Worm (Caenorhabditis elegans) whole organism, young adult: Measurements from ENCODE around the gene rde-4.

ENCODE experiments used
- B0019.2 ChIP-seq: fragments of 200-800 bp; sonication (Bioruptor generic); conservative IDR thresholded peaks from 2 replicates; pipeline ENCODE4 v1.3.6; 2022; ENCODE audit warnings: missing genetic modification reagents, missing genetic modification characterization, missing compliant biosample characterization
- C06A6.2 ChIP-seq: fragments of 200-800 bp; sonication (Bioruptor generic); conservative IDR thresholded peaks from 2 replicates; pipeline ENCODE4 v1.3.6; 2022; ENCODE audit warnings: missing genetic modification characterization, missing compliant biosample characterization
- F10E7.11 ChIP-seq: sonication (generic microtip); optimal IDR thresholded peaks from 2 replicates; lab custom pipeline; 2017; ENCODE audit warnings: mild to moderate bottlenecking, missing genetic modification characterization, moderate library complexity, missing compliant biosample characterization
- F33H1.4 ChIP-seq: fragments of 200-800 bp; sonication (Bioruptor generic); IDR thresholded peaks from 2 replicates; pipeline ENCODE4 v1.3.6; 2022; ENCODE audit warnings: missing genetic modification reagents, missing genetic modification characterization, missing compliant biosample characterization
- F39B2.1 ChIP-seq: fragments of 200-800 bp; sonication (Bioruptor generic); IDR thresholded peaks from 2 replicates; pipeline ENCODE4 v1.3.6; 2022; ENCODE audit warnings: missing genetic modification reagents, missing genetic modification characterization, missing compliant biosample characterization
- Y53G8AR.9 ChIP-seq: fragments of 200-800 bp; sonication (Bioruptor generic); conservative IDR thresholded peaks from 2 replicates; pipeline ENCODE4 v1.3.6; 2022; ENCODE audit warnings: missing genetic modification reagents, missing genetic modification characterization, missing compliant biosample characterization
- Y67H2A.10 ChIP-seq: fragments of 200-800 bp; sonication (Bioruptor generic); conservative IDR thresholded peaks from 2 replicates; pipeline ENCODE4 v1.3.6; 2022; ENCODE audit warnings: missing genetic modification reagents, missing genetic modification characterization, missing compliant biosample characterization
- Y95B8A.8 ChIP-seq: fragments of 200-800 bp; sonication (Bioruptor generic); IDR thresholded peaks from 2 replicates; pipeline ENCODE4 v1.3.6; 2022; ENCODE audit warnings: missing genetic modification reagents, missing genetic modification characterization, missing compliant biosample characterization
- ama-1 ChIP-seq, 3 experiments: fragments of 150-350 bp in 1 of 3; sonication (generic microtip) in 2 of 3; optimal IDR thresholded peaks; 2 replicates each; lab custom pipeline; 2014 to 2018; ENCODE audit warnings: missing biosample characterization in 2 of 3, missing genetic modification characterization in 2 of 3, missing genetic modification reagents in 2 of 3
- athp-1 ChIP-seq: sonication (generic microtip); optimal IDR thresholded peaks from 2 replicates; lab custom pipeline; 2017; ENCODE audit warnings: mild to moderate bottlenecking, missing genetic modification characterization, missing compliant biosample characterization
- attf-3 ChIP-seq: fragments of 200-800 bp; sonication (Bioruptor generic); conservative IDR thresholded peaks from 2 replicates; pipeline ENCODE4 v1.3.6; 2022; ENCODE audit warnings: missing genetic modification reagents, missing genetic modification characterization, missing compliant biosample characterization
- attf-5 ChIP-seq: fragments of 200-800 bp; sonication (Bioruptor generic); optimal IDR thresholded peaks from 2 replicates; lab custom pipeline; 2018; ENCODE audit warnings: mild to moderate bottlenecking, missing genetic modification characterization, missing compliant biosample characterization
- ceh-100 ChIP-seq: fragments of 200-800 bp; sonication (Bioruptor generic); IDR thresholded peaks from 2 replicates; pipeline ENCODE4 v1.3.6; 2022; ENCODE audit warnings: missing genetic modification reagents, missing genetic modification characterization, missing compliant biosample characterization
- ceh-40 ChIP-seq: fragments of 200-800 bp; sonication (Bioruptor generic); IDR thresholded peaks from 2 replicates; pipeline ENCODE4 v1.3.6; 2022; ENCODE audit warnings: missing genetic modification characterization, missing compliant biosample characterization
- ceh-58 ChIP-seq: fragments of 200-800 bp; sonication (Bioruptor generic); IDR thresholded peaks from 2 replicates; pipeline ENCODE4 v1.3.6; 2022; ENCODE audit warnings: missing genetic modification characterization, missing compliant biosample characterization
- chd-7 ChIP-seq: sonication (generic microtip); optimal IDR thresholded peaks from 2 replicates; lab custom pipeline; 2016; ENCODE audit warnings: mild to moderate bottlenecking, missing genetic modification characterization, moderate library complexity, missing compliant biosample characterization
- dox-1 ChIP-seq: fragments of 200-800 bp; sonication (Bioruptor generic); IDR thresholded peaks from 2 replicates; pipeline ENCODE4 v1.3.6; 2022; ENCODE audit warnings: missing genetic modification reagents, missing genetic modification characterization, missing compliant biosample characterization
- efl-1 ChIP-seq: fragments of 150-350 bp; optimal IDR thresholded peaks from 2 replicates; lab custom pipeline; 2014; ENCODE audit warnings: missing biosample characterization, missing genetic modification reagents, missing genetic modification characterization
- ekl-4 ChIP-seq: fragments of 200-800 bp; sonication (Bioruptor generic); IDR thresholded peaks from 2 replicates; pipeline ENCODE4 v1.3.6; 2022; ENCODE audit warnings: missing genetic modification reagents, missing genetic modification characterization, missing compliant biosample characterization
- gei-17 ChIP-seq: fragments of 200-800 bp; sonication (Bioruptor generic); optimal IDR thresholded peaks from 2 replicates; lab custom pipeline; 2018; ENCODE audit warnings: mild to moderate bottlenecking, missing genetic modification characterization, missing compliant biosample characterization
- hlh-26 ChIP-seq: fragments of 200-800 bp; sonication (Bioruptor generic); conservative IDR thresholded peaks from 2 replicates; pipeline ENCODE4 v1.3.6; 2022; ENCODE audit warnings: missing genetic modification reagents, missing genetic modification characterization, missing compliant biosample characterization
- hmg-1.2 ChIP-seq: fragments of 200-800 bp; sonication (Bioruptor generic); IDR thresholded peaks from 2 replicates; pipeline ENCODE4 v1.3.6; 2022; ENCODE audit warnings: missing genetic modification reagents, missing genetic modification characterization, missing compliant biosample characterization
- hmg-20 ChIP-seq: fragments of 200-800 bp; sonication (Bioruptor generic); IDR thresholded peaks from 2 replicates; pipeline ENCODE4 v1.3.6; 2022; ENCODE audit warnings: missing genetic modification reagents, missing genetic modification characterization, missing compliant biosample characterization
- hrde-1 ChIP-seq: sonication (generic microtip); optimal IDR thresholded peaks from 2 replicates; lab custom pipeline; 2016; ENCODE audit warnings: missing genetic modification characterization, mild to moderate bottlenecking, missing compliant biosample characterization, moderate library complexity, missing genotype, missing genetic modification reagents, borderline replicate concordance
- lag-1 ChIP-seq: fragments of 200-800 bp; sonication (Bioruptor generic); IDR thresholded peaks from 2 replicates; pipeline ENCODE4 v1.3.6; 2022; ENCODE audit warnings: missing genetic modification reagents, missing genetic modification characterization, missing compliant biosample characterization
- let-526 ChIP-seq: fragments of 200-800 bp; sonication (Bioruptor generic); IDR thresholded peaks from 2 replicates; pipeline ENCODE4 v1.3.6; 2022; ENCODE audit warnings: missing genetic modification reagents, missing genetic modification characterization, missing compliant biosample characterization
- lin-26 ChIP-seq: fragments of 200-800 bp; sonication (Bioruptor generic); IDR thresholded peaks from 2 replicates; pipeline ENCODE4 v1.3.6; 2022; ENCODE audit warnings: missing genetic modification reagents, missing genetic modification characterization, missing compliant biosample characterization
- lin-35 ChIP-seq, 3 experiments: fragments of 150-350 bp in 2 of 3; sonication (generic microtip) in 1 of 3; optimal IDR thresholded peaks; 2 replicates each; lab custom pipeline; 2014 to 2018; ENCODE audit warnings: missing biosample characterization in 3 of 3, missing genetic modification characterization in 3 of 3, missing genetic modification reagents in 3 of 3
- lin-40 ChIP-seq: sonication (generic microtip); optimal IDR thresholded peaks from 2 replicates; lab custom pipeline; 2016; ENCODE audit warnings: missing genetic modification characterization, mild to moderate bottlenecking, missing compliant biosample characterization, missing genotype, missing genetic modification reagents
- lin-54 ChIP-seq: fragments of 200-800 bp; sonication (Bioruptor generic); optimal IDR thresholded peaks from 2 replicates; lab custom pipeline; 2018; ENCODE audit warnings: mild to moderate bottlenecking, missing genetic modification characterization, missing compliant biosample characterization
- lir-1 ChIP-seq: fragments of 200-800 bp; sonication (Bioruptor generic); conservative IDR thresholded peaks from 2 replicates; pipeline ENCODE4 v1.3.6; 2022; ENCODE audit warnings: missing genetic modification reagents, missing genetic modification characterization, missing compliant biosample characterization
- lsl-1 ChIP-seq: fragments of 200-800 bp; sonication (Bioruptor generic); optimal IDR thresholded peaks from 2 replicates; lab custom pipeline; 2018; ENCODE audit warnings: mild to moderate bottlenecking, missing genetic modification characterization, moderate library complexity, missing compliant biosample characterization
- madf-10 ChIP-seq: sonication (generic microtip); optimal IDR thresholded peaks from 2 replicates; lab custom pipeline; 2016; ENCODE audit warnings: mild to moderate bottlenecking, missing genetic modification characterization, missing compliant biosample characterization
- madf-3 ChIP-seq: fragments of 200-800 bp; sonication (Bioruptor generic); IDR thresholded peaks from 2 replicates; pipeline ENCODE4 v1.3.6; 2022; ENCODE audit warnings: missing genetic modification reagents, missing genetic modification characterization, missing compliant biosample characterization
- madf-6 ChIP-seq: fragments of 200-800 bp; sonication (Bioruptor generic); IDR thresholded peaks from 2 replicates; pipeline ENCODE4 v1.3.6; 2022; ENCODE audit warnings: missing genetic modification reagents, missing genetic modification characterization, missing compliant biosample characterization
- mxl-1 ChIP-seq: sonication (generic microtip); optimal IDR thresholded peaks from 2 replicates; lab custom pipeline; 2016; ENCODE audit warnings: missing genetic modification characterization, missing compliant biosample characterization
- nfya-1 ChIP-seq: sonication (generic microtip); optimal IDR thresholded peaks from 2 replicates; lab custom pipeline; 2017; ENCODE audit warnings: antibody characterized with exemption, missing compliant biosample characterization, missing genetic modification characterization, borderline replicate concordance; ENCODE audit not compliant: insufficient read depth
- nfyb-1 ChIP-seq: fragments of 200-800 bp; sonication (Bioruptor generic); IDR thresholded peaks from 2 replicates; pipeline ENCODE4 v1.3.6; 2022; ENCODE audit warnings: missing genetic modification reagents, missing genetic modification characterization, missing compliant biosample characterization
- pbrm-1 ChIP-seq: fragments of 200-800 bp; sonication (Bioruptor generic); IDR thresholded peaks from 2 replicates; pipeline ENCODE4 v1.3.6; 2022; ENCODE audit warnings: missing genetic modification reagents, missing genetic modification characterization, missing compliant biosample characterization
- rcor-1 ChIP-seq: fragments of 200-800 bp; sonication (Bioruptor generic); IDR thresholded peaks from 2 replicates; pipeline ENCODE4 v1.3.6; 2022; ENCODE audit warnings: missing genetic modification reagents, missing genetic modification characterization, missing compliant biosample characterization
- repo-1 ChIP-seq: sonication (generic microtip); optimal IDR thresholded peaks from 2 replicates; lab custom pipeline; 2017; ENCODE audit warnings: mild to moderate bottlenecking, missing genetic modification characterization, missing compliant biosample characterization
- sdz-38 ChIP-seq: sonication (generic microtip); optimal IDR thresholded peaks from 2 replicates; lab custom pipeline; 2016; ENCODE audit warnings: missing genotype, missing genetic modification characterization, missing compliant biosample characterization
- snpc-1.3 ChIP-seq: sonication (generic microtip); optimal IDR thresholded peaks from 2 replicates; lab custom pipeline; 2017; ENCODE audit warnings: missing genetic modification characterization, mild to moderate bottlenecking, missing compliant biosample characterization, antibody characterized with exemption, moderate library complexity, missing genotype, missing genetic modification reagents; ENCODE audit not compliant: insufficient read depth
- snpc-3.4 ChIP-seq: sonication (generic microtip); optimal IDR thresholded peaks from 2 replicates; lab custom pipeline; 2017; ENCODE audit warnings: missing genetic modification characterization, mild to moderate bottlenecking, missing compliant biosample characterization, antibody characterized with exemption, moderate library complexity, missing genotype, missing genetic modification reagents
- zfh-2 ChIP-seq: fragments of 200-800 bp; sonication (Bioruptor generic); conservative IDR thresholded peaks from 2 replicates; pipeline ENCODE4 v1.3.6; 2022; ENCODE audit warnings: missing genetic modification reagents, missing genetic modification characterization, missing compliant biosample characterization

The rde-4 gene

DNA sequence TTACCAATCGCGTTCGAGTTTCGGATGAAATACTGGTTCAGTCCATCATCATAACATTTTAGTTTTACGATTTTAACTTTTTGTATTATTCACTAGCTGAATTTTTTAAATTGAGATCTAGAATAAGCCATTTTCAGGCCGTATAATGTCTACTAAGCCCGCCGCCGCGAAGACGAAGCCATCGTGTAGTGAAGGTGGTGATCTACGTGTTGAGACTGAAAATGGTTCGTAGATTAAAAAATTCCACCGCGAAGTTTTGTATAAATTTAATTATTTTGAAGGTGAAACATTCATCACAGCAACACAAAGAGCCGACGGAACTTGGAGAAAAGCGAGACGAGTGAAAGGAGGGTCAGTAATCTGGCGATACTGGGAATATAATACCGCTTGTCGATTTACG lies 8.7 kb downstream of the rde-4 start, which contains the start of gene T20G5.9 (continued):
- TF ChIP-seq Y95B8A.8 (GFP tag; lab: Robert Waterston, UW) (no peak), hrde-1 (tag; lab: Kevin White, UChicago) (peak; percentile 61), F33H1.4 (GFP tag; lab: Robert Waterston, UW) (peak; percentile 42; the same call in 1 of the 2 replicates), ceh-40 (GFP tag; lab: Robert Waterston, UW) (no peak), ekl-4 (0 out of 2 replicates have a peak, but pooled peaks have one; percentile 44), efl-1 (GFP tag; lab: Kevin White, UChicago) (peak; percentile 69), snpc-3.4 (tag; lab: Kevin White, UChicago) (peak; percentile 15), C06A6.2 (no peak), attf-3 (no peak), B0019.2 (0 out of 2 replicates have a peak, but pooled peaks have one; percentile 20), chd-7 (peak; percentile 44), zfh-2 (GFP tag; lab: Robert Waterston, UW) (no peak), ama-1 (optimal IDR thresholded peaks at IDR 0.05; lab: Kevin White, UChicago) (peak; percentile 31), ama-1 (GFP tag; optimal IDR thresholded peaks at IDR 0.05; lab: Kevin White, UChicago) (peak in 1 of 2 experiments; percentile 19), repo-1 (tag; lab: Kevin White, UChicago) (no peak), athp-1 (tag; lab: Kevin White, UChicago) (peak; percentile 57), lin-35 (GFP tag; optimal IDR thresholded peaks at IDR 0.05; lab: Kevin White, UChicago) (no peak), F39B2.1 (GFP tag; lab: Robert Waterston, UW) (no peak), F10E7.11 (tag; lab: Kevin White, UChicago) (no peak), madf-6 (GFP tag; lab: Robert Waterston, UW) (peak; percentile 87), Y67H2A.10 (GFP tag; lab: Robert Waterston, UW) (no peak), rcor-1 (peak; percentile 16; the same call in 1 of the 2 replicates), lin-54 (peak; percentile 9), ceh-100 (no peak), hlh-26 (GFP tag; lab: Robert Waterston, UW) (no peak), Y53G8AR.9 (0 out of 2 replicates have a peak, but pooled peaks have one; percentile 6), hmg-1.2 (peak; percentile 31), attf-5 (GFP tag; lab: Kevin White, UChicago) (no peak), nfya-1 (no peak), lin-40 (tag; lab: Kevin White, UChicago) (no peak), lir-1 (no peak)

ce11 chrIII:10206352-10206751 lies 12.1 kb downstream of the rde-4 start:
- no peak for TF ChIP-seq gei-17
- no peak for TF ChIP-seq lin-35 (GFP tag; optimal IDR thresholded peaks at IDR 0.05; lab: Kevin White, UChicago)
- TF ChIP-seq nfyb-1 (GFP tag; lab: Robert Waterston, UW) = no peak
- no peak for TF ChIP-seq lin-26
- TF ChIP-seq mxl-1 (tag; lab: Kevin White, UChicago) = no peak
- no peak for TF ChIP-seq let-526 (GFP tag; lab: Robert Waterston, UW)
- no peak for TF ChIP-seq lag-1 (GFP tag; lab: Robert Waterston, UW)
- no peak for TF ChIP-seq madf-3 (GFP tag; lab: Robert Waterston, UW)
- no peak for TF ChIP-seq dox-1 (GFP tag; lab: Robert Waterston, UW)
- TF ChIP-seq pbrm-1 (GFP tag; lab: Robert Waterston, UW) = no peak
- TF ChIP-seq snpc-1.3 (tag; lab: Kevin White, UChicago) = no peak
- TF ChIP-seq madf-10 (tag; lab: Kevin White, UChicago) = no peak
- no peak for TF ChIP-seq lsl-1
- TF ChIP-seq sdz-38 (tag; lab: Kevin White, UChicago) = no peak
- TF ChIP-seq hmg-20 (GFP tag; lab: Robert Waterston, UW) = no peak
- TF ChIP-seq ceh-58 = no peak
